Worm (Caenorhabditis elegans) whole organism, L4/young adult: Measurements from ENCODE around the gene F56A8.3.

ENCODE experiments used
- dao-5 ChIP-seq: sonication (generic microtip); optimal IDR thresholded peaks from 2 replicates; lab custom pipeline; 2016; ENCODE audit warnings: missing genotype, missing genetic modification characterization, moderate library complexity, missing compliant biosample characterization
- him-1 ChIP-seq: sonication (generic microtip); optimal IDR thresholded peaks from 2 replicates; lab custom pipeline; 2016; ENCODE audit warnings: missing genotype, missing genetic modification reagents, missing genetic modification characterization, missing compliant biosample characterization

DNA sequence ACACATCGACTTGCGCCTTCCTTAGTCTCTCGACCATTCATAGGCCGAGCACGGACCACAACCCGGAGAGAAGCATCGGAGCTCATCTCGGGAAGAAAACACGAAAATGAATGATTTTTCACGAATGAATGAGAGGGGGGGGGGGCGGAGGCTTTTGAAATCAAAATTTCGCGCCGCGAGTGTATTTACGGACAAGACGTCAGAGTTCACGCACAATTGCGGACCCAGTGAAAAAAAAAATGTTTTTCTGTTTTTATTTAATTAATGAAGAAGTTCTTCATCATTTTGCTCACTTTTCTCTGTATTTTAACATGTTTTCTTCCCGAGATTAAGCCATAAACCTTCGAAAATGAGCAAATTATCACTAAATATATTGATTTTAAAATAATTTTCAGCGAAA lies 50.4 kb downstream of the F56A8.3 start, which contains the start of the genes klp-19 and slc-36.1:
- TF ChIP-seq him-1 (tag; lab: Kevin White, UChicago) (no peak), dao-5 (no peak)
